Worm (Caenorhabditis elegans) whole organism, mixed stage, embryonic: Measurements from ENCODE around the gene ZK355.8.

Source experiments
- M03D4.4 ChIP-seq: sonication (generic microtip); optimal IDR thresholded peaks from 2 replicates; lab custom pipeline; 2017; ENCODE audit warnings: mild to moderate bottlenecking, missing genetic modification characterization, missing compliant biosample characterization
- bed-3 ChIP-seq: fragments of 200-800 bp; sonication (Bioruptor generic); optimal IDR thresholded peaks from 3 replicates; lab custom pipeline; 2018; ENCODE audit warnings: mild to moderate bottlenecking, missing genetic modification characterization, moderate library complexity, missing compliant biosample characterization
- ceh-39 ChIP-seq: fragments of 150-350 bp; optimal IDR thresholded peaks from 2 replicates; lab custom pipeline; 2014; ENCODE audit warnings: missing biosample characterization, missing genetic modification characterization
- ceh-43 ChIP-seq: fragments of 200-800 bp; sonication (Bioruptor generic); optimal IDR thresholded peaks from 2 replicates; lab custom pipeline; 2018; ENCODE audit warnings: mild to moderate bottlenecking, missing genetic modification characterization, moderate library complexity, missing compliant biosample characterization
- ceh-83 ChIP-seq: fragments of 200-800 bp; sonication (Bioruptor generic); optimal IDR thresholded peaks from 2 replicates; lab custom pipeline; 2018; ENCODE audit warnings: mild to moderate bottlenecking, missing genetic modification characterization, missing compliant biosample characterization
- cnd-1 ChIP-seq: fragments of 200-800 bp; sonication (Bioruptor generic); optimal IDR thresholded peaks from 2 replicates; lab custom pipeline; 2018; ENCODE audit warnings: mild to moderate bottlenecking, missing genetic modification characterization, missing compliant biosample characterization
- elt-1 ChIP-seq: sonication (generic microtip); optimal IDR thresholded peaks from 2 replicates; lab custom pipeline; 2017; ENCODE audit warnings: missing genetic modification characterization, mild to moderate bottlenecking, missing compliant biosample characterization, antibody characterized with exemption, moderate library complexity, borderline replicate concordance; ENCODE audit not compliant: insufficient read depth
- elt-3 ChIP-seq: fragments of 150-350 bp; optimal IDR thresholded peaks from 2 replicates; lab custom pipeline; 2014; ENCODE audit warnings: missing biosample characterization, missing genetic modification characterization
- flh-1 ChIP-seq: fragments of 200-800 bp; sonication (Bioruptor generic); optimal IDR thresholded peaks from 2 replicates; lab custom pipeline; 2018; ENCODE audit warnings: mild to moderate bottlenecking, missing genetic modification characterization, moderate library complexity, missing compliant biosample characterization
- ham-2 ChIP-seq: fragments of 200-800 bp; sonication (Bioruptor generic); optimal IDR thresholded peaks from 2 replicates; lab custom pipeline; 2018; ENCODE audit warnings: mild to moderate bottlenecking, missing genetic modification characterization, missing compliant biosample characterization
- hlh-1 ChIP-seq: fragments of 150-350 bp; optimal IDR thresholded peaks from 2 replicates; lab custom pipeline; 2014; ENCODE audit warnings: missing biosample characterization, missing genetic modification reagents, missing genetic modification characterization
- lin-32 ChIP-seq: fragments of 200-800 bp; sonication (Bioruptor generic); optimal IDR thresholded peaks from 2 replicates; lab custom pipeline; 2018; ENCODE audit warnings: mild to moderate bottlenecking, missing genetic modification characterization, missing compliant biosample characterization
- lsy-2 ChIP-seq: fragments of 150-350 bp; optimal IDR thresholded peaks from 2 replicates; lab custom pipeline; 2014; ENCODE audit warnings: missing biosample characterization, missing genetic modification characterization
- mab-5 ChIP-seq: fragments of 150-350 bp; optimal IDR thresholded peaks from 2 replicates; lab custom pipeline; 2014; ENCODE audit warnings: missing biosample characterization, missing genetic modification characterization
- mep-1 ChIP-seq: fragments of 150-350 bp; optimal IDR thresholded peaks from 2 replicates; lab custom pipeline; 2017; ENCODE audit warnings: missing biosample characterization, missing genetic modification reagents, missing genetic modification characterization, inconsistent platforms
- mls-2 ChIP-seq: sonication (generic microtip); optimal IDR thresholded peaks from 2 replicates; lab custom pipeline; 2016; ENCODE audit warnings: mild to moderate bottlenecking, missing genetic modification characterization, moderate library complexity, missing compliant biosample characterization
- nhr-12 ChIP-seq: fragments of 150-350 bp; optimal IDR thresholded peaks from 2 replicates; lab custom pipeline; 2014; ENCODE audit warnings: missing biosample characterization, missing genetic modification characterization
- nhr-2 ChIP-seq: fragments of 150-350 bp; optimal IDR thresholded peaks from 2 replicates; lab custom pipeline; 2014; ENCODE audit warnings: missing biosample characterization, missing genetic modification characterization
- nhr-237 ChIP-seq: fragments of 150-350 bp; optimal IDR thresholded peaks from 2 replicates; lab custom pipeline; 2014; ENCODE audit warnings: missing biosample characterization, missing genetic modification characterization
- nhr-28 ChIP-seq: fragments of 150-350 bp; optimal IDR thresholded peaks from 2 replicates; lab custom pipeline; 2014; ENCODE audit warnings: missing biosample characterization, missing genetic modification characterization
- nhr-76 ChIP-seq: sonication (generic microtip); optimal IDR thresholded peaks from 2 replicates; lab custom pipeline; 2017; ENCODE audit warnings: missing biosample characterization, missing genetic modification characterization
- pha-4 ChIP-seq: fragments of 150-350 bp; optimal IDR thresholded peaks from 2 replicates; lab custom pipeline; 2018; ENCODE audit warnings: missing biosample characterization, missing genetic modification reagents, missing genetic modification characterization
- sem-2 ChIP-seq: fragments of 200-800 bp; sonication (Bioruptor generic); optimal IDR thresholded peaks from 2 replicates; lab custom pipeline; 2018; ENCODE audit warnings: mild to moderate bottlenecking, missing genetic modification characterization, missing compliant biosample characterization
- snpc-4 ChIP-seq: fragments of 150-350 bp; optimal IDR thresholded peaks from 2 replicates; lab custom pipeline; 2014; ENCODE audit warnings: missing biosample characterization, missing genetic modification characterization
- sptf-1 ChIP-seq: sonication (generic microtip); optimal IDR thresholded peaks from 2 replicates; lab custom pipeline; 2017; ENCODE audit warnings: mild to moderate bottlenecking, missing genetic modification characterization, moderate library complexity, missing compliant biosample characterization
- tbx-8 ChIP-seq: fragments of 200-800 bp; sonication (Bioruptor generic); optimal IDR thresholded peaks from 2 replicates; lab custom pipeline; 2018; ENCODE audit warnings: mild to moderate bottlenecking, missing genetic modification characterization, moderate library complexity, missing compliant biosample characterization
- unc-120 ChIP-seq: sonication (generic microtip); optimal IDR thresholded peaks from 2 replicates; lab custom pipeline; 2017; ENCODE audit warnings: missing genetic modification characterization, missing compliant biosample characterization; ENCODE audit not compliant: poor library complexity, severe bottlenecking
- unc-39 ChIP-seq: fragments of 150-350 bp; optimal IDR thresholded peaks from 2 replicates; lab custom pipeline; 2014; ENCODE audit warnings: missing biosample characterization, missing genetic modification characterization
- unc-62 ChIP-seq: fragments of 150-350 bp; optimal IDR thresholded peaks from 2 replicates; lab custom pipeline; 2014; ENCODE audit warnings: missing biosample characterization, missing genetic modification reagents, missing genetic modification characterization
- zip-8 ChIP-seq: fragments of 150-350 bp; optimal IDR thresholded peaks from 2 replicates; lab custom pipeline; 2014; ENCODE audit warnings: missing biosample characterization, missing genetic modification characterization
- ztf-11 ChIP-seq: fragments of 150-350 bp; optimal IDR thresholded peaks from 2 replicates; lab custom pipeline; 2014; ENCODE audit warnings: missing biosample characterization, missing genetic modification characterization

Gene ZK355.8

DNA sequence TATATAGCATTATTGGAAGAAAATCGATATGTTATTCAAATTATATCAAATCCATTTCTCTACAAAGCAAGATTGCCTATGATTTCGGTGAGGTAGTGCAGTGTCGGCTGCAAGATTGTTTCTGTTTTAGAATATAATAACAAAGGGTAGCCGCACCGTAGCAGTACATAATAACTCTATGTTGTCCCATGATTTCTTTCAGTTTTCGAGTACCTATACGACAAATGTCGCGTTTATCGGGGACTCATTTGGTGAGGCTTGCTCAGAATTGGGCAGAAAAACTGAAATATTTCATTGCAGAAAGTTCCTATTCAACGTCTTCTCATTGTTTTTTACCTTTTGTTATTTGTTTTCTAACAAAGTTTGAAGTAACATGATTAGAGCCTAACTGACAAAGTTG lies 18.8 kb downstream of the ZK355.8 start, which contains the start of gene srw-79:
TSS of gene srw-79 (plus strand) at position 301 of the 400 bp plus-strand sequence.
- TF ChIP-seq unc-120 (tag; lab: Kevin White, UChicago) (no peak), lin-32 (no peak), unc-39 (no peak), lsy-2 (no peak), tbx-8 (GFP tag; lab: Kevin White, UChicago) (no peak), sptf-1 (tag; lab: Kevin White, UChicago) (no peak), cnd-1 (tag; lab: Kevin White, UChicago) (no peak), nhr-2 (tag; lab: Kevin White, UChicago) (no peak), ceh-39 (tag; lab: Kevin White, UChicago) (no peak), flh-1 (no peak), nhr-28 (no peak), ceh-83 (no peak), zip-8 (tag; lab: Kevin White, UChicago) (no peak)

DNA sequence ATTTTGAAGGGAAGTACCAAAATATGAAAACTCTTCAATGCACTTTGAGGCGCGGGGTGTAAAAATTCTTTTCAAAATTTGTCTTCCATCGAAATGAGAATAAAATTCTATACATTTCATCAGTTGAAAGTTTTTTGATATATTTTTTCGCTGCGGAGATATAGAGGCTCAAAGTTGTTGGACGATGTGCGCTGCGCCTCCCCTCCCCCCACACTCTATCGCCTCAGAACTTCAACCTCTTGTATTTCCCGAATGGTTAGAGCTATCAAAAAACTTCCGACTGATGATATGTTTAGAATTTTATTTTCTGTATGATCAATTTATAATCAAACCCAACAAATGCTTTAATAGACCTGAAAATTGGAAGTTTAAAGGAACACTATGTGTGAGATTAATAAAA lies 21.0 kb downstream of the ZK355.8 start:
- no peak for TF ChIP-seq ztf-11 (tag; lab: Kevin White, UChicago)
- no peak for TF ChIP-seq nhr-76
- no peak for TF ChIP-seq lin-32
- TF ChIP-seq nhr-237 (tag; lab: Kevin White, UChicago): no peak
- TF ChIP-seq unc-39: no peak
- no peak for TF ChIP-seq hlh-1 (tag; lab: Kevin White, UChicago)

DNA sequence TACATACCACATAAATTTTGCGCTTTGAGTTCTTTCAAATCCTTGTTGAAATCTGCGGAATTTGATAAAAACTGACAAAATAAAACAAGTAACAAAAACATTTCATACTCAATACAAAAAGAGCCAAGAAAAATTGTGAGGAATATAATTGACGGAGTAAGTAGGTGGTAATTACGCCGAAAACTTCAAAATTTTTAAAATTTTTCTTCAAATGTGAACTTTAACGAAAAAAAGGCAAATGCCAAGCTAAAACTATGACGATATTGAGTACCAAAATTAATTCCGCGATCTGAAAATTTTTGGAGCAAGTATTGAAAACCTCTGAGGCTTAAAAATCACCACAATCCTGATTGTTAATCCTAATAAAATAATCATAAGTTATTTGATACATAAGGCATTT lies 25.0 kb downstream of the ZK355.8 start, which contains the start of gene irld-51:
TSS of gene irld-51 (minus strand) at position 101 of the 400 bp plus-strand sequence.
- TF ChIP-seq elt-1 (tag; lab: Kevin White, UChicago) (no peak), nhr-237 (tag; lab: Kevin White, UChicago) (no peak), nhr-76 (no peak), sem-2 (GFP tag; lab: Kevin White, UChicago) (no peak), flh-1 (no peak), snpc-4 (tag; lab: Kevin White, UChicago) (no peak), mls-2 (tag; lab: Kevin White, UChicago) (no peak), nhr-12 (no peak), ham-2 (GFP tag; lab: Kevin White, UChicago) (no peak), cnd-1 (tag; lab: Kevin White, UChicago) (no peak), mep-1 (tag; lab: Kevin White, UChicago) (no peak), ztf-11 (tag; lab: Kevin White, UChicago) (no peak), M03D4.4 (no peak), hlh-1 (tag; lab: Kevin White, UChicago) (no peak), pha-4 (tag; lab: Kevin White, UChicago) (no peak)

DNA sequence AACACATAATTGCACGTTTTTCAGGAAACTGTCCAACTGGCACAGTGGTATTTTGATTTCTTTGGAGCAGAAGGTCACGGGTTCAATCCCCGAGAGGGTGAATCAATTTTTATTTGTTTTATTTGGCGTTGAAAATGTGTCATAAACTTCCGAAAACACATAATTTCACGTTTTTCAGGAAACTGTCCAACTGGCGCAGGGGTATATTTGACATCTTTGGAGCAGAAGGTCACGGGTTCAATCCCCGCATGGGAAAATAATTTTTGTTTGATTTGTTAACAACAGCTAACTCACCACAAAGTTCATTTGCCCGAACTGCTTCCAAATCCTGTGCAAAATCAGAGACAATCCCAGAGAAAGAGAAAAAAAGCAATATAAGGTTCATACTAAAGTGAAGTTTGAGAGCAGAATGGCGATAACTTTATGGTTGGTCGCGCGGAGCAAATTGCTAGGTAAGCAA lies 28.1 kb downstream of the ZK355.8 start, which contains the start of gene irld-48:
TSS of gene irld-48 (plus strand) at position 410 of the 460 bp plus-strand sequence.
- TF ChIP-seq nhr-2 (tag; lab: Kevin White, UChicago) (no peak), nhr-237 (tag; lab: Kevin White, UChicago) (no peak), ceh-83 (no peak), unc-62 (GFP tag; lab: Kevin White, UChicago) (no peak), snpc-4 (tag; lab: Kevin White, UChicago) (no peak), mep-1 (tag; lab: Kevin White, UChicago) (no peak)

DNA sequence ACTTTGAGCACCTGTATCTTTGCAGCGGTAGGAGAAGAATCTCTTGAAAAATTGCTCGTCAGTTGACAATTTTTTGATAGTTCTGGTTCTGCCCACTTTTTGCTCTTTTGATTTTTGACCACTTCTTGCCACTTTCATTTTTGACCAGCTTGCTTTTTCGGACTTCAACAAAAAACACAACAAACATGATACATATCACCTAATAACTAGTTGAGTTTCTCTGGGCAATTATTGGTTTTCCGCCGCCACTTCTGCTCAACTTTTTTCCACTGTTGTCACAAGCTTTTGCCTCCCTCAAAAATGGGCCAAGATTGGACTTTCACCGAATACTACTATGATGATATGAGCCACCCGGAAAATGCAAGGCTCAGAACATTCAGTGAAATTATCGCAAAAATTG lies 30.7 kb downstream of the ZK355.8 start, which contains the start of gene srw-60:
TSS of gene srw-60 (plus strand) at position 301 of the 400 bp plus-strand sequence.
- TF ChIP-seq mab-5 (tag; lab: Kevin White, UChicago): no peak
- TF ChIP-seq unc-120 (tag; lab: Kevin White, UChicago): no peak
- TF ChIP-seq ceh-39 (tag; lab: Kevin White, UChicago): no peak
- no peak for TF ChIP-seq elt-1 (tag; lab: Kevin White, UChicago)
- no peak for TF ChIP-seq zip-8 (tag; lab: Kevin White, UChicago)
- TF ChIP-seq tbx-8 (GFP tag; lab: Kevin White, UChicago): no peak
- no peak for TF ChIP-seq snpc-4 (tag; lab: Kevin White, UChicago)
- TF ChIP-seq bed-3 (GFP tag; lab: Kevin White, UChicago): no peak
- TF ChIP-seq unc-39: no peak
- TF ChIP-seq nhr-237 (tag; lab: Kevin White, UChicago): no peak
- no peak for TF ChIP-seq flh-1
- TF ChIP-seq hlh-1 (tag; lab: Kevin White, UChicago): no peak
- TF ChIP-seq elt-3 (tag; lab: Kevin White, UChicago): no peak
- no peak for TF ChIP-seq ceh-43 (GFP tag; lab: Kevin White, UChicago)
- no peak for TF ChIP-seq mls-2 (tag; lab: Kevin White, UChicago)
